Worm (Caenorhabditis elegans) whole organism, L2 larva: ENCODE data around the gene ubq-2.

Source experiments
- C34F6.9 ChIP-seq: fragments of 150-350 bp; optimal IDR thresholded peaks from 2 replicates; lab custom pipeline; 2014; ENCODE audit warnings: missing biosample characterization, missing genetic modification characterization
- ama-1 ChIP-seq: fragments of 150-350 bp; optimal IDR thresholded peaks from 2 replicates; lab custom pipeline; 2018; ENCODE audit warnings: inconsistent platforms
- egl-27 ChIP-seq: sonication (generic microtip); optimal IDR thresholded peaks from 3 replicates; lab custom pipeline; 2017; ENCODE audit warnings: missing biosample characterization, missing genetic modification reagents, missing genetic modification characterization
- elt-1 ChIP-seq: fragments of 150-350 bp; optimal IDR thresholded peaks from 2 replicates; lab custom pipeline; 2014; ENCODE audit warnings: missing biosample characterization, missing genetic modification characterization
- nhr-21 ChIP-seq: fragments of 150-350 bp; optimal IDR thresholded peaks from 2 replicates; lab custom pipeline; 2014; ENCODE audit warnings: missing biosample characterization, missing genetic modification characterization

DNA sequence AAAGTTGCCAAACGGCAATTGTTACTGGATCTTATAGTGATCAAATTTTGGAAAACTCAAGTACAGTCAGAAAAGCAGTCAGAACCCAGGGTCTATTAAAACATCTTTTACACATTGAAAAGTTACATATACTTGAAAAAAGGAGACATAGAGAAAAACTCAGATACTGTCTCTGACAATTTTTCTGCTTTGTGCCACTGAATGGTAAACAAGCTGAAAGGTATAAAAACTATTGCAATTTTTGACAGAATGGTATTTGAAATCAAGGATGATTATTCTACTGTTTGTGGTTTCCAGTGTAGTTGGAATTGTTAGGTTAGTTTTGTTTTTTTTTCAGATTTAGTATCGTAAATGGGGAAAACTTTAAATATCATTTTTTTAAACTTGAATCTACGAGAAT is 42.4 kb upstream of the ubq-2 start, which contains the start of gene cyp-13A11:
- TF ChIP-seq nhr-21 (tag; lab: Kevin White, UChicago): no peak
- TF ChIP-seq ama-1 (lab: Kevin White, UChicago): no peak
- no peak for TF ChIP-seq egl-27
- no peak for TF ChIP-seq C34F6.9 (tag; lab: Kevin White, UChicago)
- no peak for TF ChIP-seq elt-1 (tag; lab: Kevin White, UChicago)
